Fruit fly (Drosophila melanogaster): Measurements from ENCODE around the gene CG17746.

The CG17746 gene

dm6 chr3L:3223390-3223914 lies 15.9 kb downstream of the CG17746 start:
- TF ChIP-seq pros (GFP tag; optimal IDR thresholded peaks at IDR 0.05) (peak; percentile 16), CG10959 (GFP tag; IDR thresholded peaks at IDR 0.05) (no peak), CG10462 (GFP tag; optimal IDR thresholded peaks at IDR 0.05) (no peak), CG2199 (GFP tag; IDR thresholded peaks at IDR 0.05) (peak; percentile 93), CG7987 (GFP tag; optimal IDR thresholded peaks at IDR 0.05) (peak; percentile 89), HLH4C (GFP tag; IDR thresholded peaks at IDR 0.05; ENCODE audit: partially characterized antibody) (0 out of 3 replicates have a peak, but pooled peaks have one; percentile 2), phol (tag; optimal IDR thresholded peaks at IDR 0.05) (peak; percentile 73), CG2129 (GFP tag; IDR thresholded peaks at IDR 0.05; ENCODE audit: partially characterized antibody) (0 out of 2 replicates have a peak, but pooled peaks have one; percentile 7), MESR4 (GFP tag; optimal IDR thresholded peaks at IDR 0.05) (peak; percentile 99), Scr (GFP tag; IDR thresholded peaks at IDR 0.05; ENCODE audit: partially characterized antibody) (peak; percentile 2; the same call in 1 of the 2 replicates), Dll (GFP tag; IDR thresholded peaks at IDR 0.05; ENCODE audit: partially characterized antibody) (peak; percentile 59; the same call in 1 of the 4 replicates), bcd (GFP tag; optimal IDR thresholded peaks at IDR 0.05) (no peak), hbn (GFP tag; IDR thresholded peaks at IDR 0.05; ENCODE audit: partially characterized antibody) (no peak), Pdp1 (GFP tag; optimal IDR thresholded peaks at IDR 0.05) (peak in 1 of 2 experiments; percentile 32), CG34224 (GFP tag; IDR thresholded peaks at IDR 0.05; ENCODE audit: partially characterized antibody) (0 out of 3 replicates have a peak, but pooled peaks have one; percentile 41), sens (GFP tag) (peak; percentile 11), Oaz (GFP tag; IDR thresholded peaks at IDR 0.05) (no peak), Med (GFP tag) (peak; percentile 6), CG4404 (GFP tag; IDR thresholded peaks at IDR 0.05) (no peak), CG13287 (GFP tag; IDR thresholded peaks at IDR 0.05; ENCODE audit: partially characterized antibody) (peak; percentile 11; the same call in 1 of the 2 replicates), NC2α (GFP tag; optimal IDR thresholded peaks at IDR 0.05) (no peak), sug (tag; optimal IDR thresholded peaks at IDR 0.05) (no peak), GATAe (GFP tag; conservative IDR thresholded peaks at IDR 0.05) (no peak), NK7.1 (GFP tag; optimal IDR thresholded peaks at IDR 0.05) (no peak), HmgZ (tag; optimal IDR thresholded peaks at IDR 0.05) (no peak), chm (GFP tag; IDR thresholded peaks at IDR 0.05) (peak; percentile 49), cg (GFP tag; optimal IDR thresholded peaks at IDR 0.05) (peak; percentile 93), pzg (GFP tag; optimal IDR thresholded peaks at IDR 0.05) (no peak), dm (GFP tag; optimal IDR thresholded peaks at IDR 0.05) (peak; percentile 43), chinmo (GFP tag; IDR thresholded peaks at IDR 0.05; ENCODE audit: partially characterized antibody) (0 out of 4 replicates have a peak, but pooled peaks have one; percentile 7), lola (GFP tag; optimal IDR thresholded peaks at IDR 0.05) (no peak), tll (GFP tag; optimal IDR thresholded peaks at IDR 0.05) (no peak), Nf-YA (GFP tag; IDR thresholded peaks at IDR 0.05) (no peak), CG12236 (GFP tag; optimal IDR thresholded peaks at IDR 0.05) (no peak), Nf-YB (GFP tag; optimal IDR thresholded peaks at IDR 0.05) (no peak), peb (GFP tag; IDR thresholded peaks at IDR 0.05) (no peak), unc-4 (GFP tag; IDR thresholded peaks at IDR 0.05; ENCODE audit: partially characterized antibody) (0 out of 2 replicates have a peak, but pooled peaks have one; percentile 24), YL-1 (GFP tag; optimal IDR thresholded peaks at IDR 0.05) (peak; percentile 65), CG10565 (GFP tag; optimal IDR thresholded peaks at IDR 0.05) (no peak)

All from whole organism, embryonic.